Worm (Caenorhabditis elegans): Measurements from ENCODE around the gene C03B1.4.

C03B1.4 gene

DNA sequence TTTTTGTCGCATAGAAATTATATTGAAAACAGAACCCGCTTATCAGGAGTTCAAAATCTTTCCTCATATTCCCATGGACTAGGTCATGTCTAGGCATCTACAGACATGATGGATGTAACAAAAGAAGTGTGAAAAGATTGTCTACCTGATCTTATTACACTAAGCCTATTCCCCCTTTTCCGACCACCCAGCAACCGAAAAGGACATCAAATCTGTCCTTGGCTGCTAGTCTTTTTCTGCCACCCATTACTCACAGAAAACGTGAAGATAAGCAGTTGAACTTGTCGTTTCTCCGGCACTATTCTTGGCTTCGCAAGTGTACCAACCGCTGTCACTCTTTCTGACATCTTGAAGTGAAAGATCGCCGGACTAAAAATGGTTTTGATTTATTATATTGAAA is 18.6 kb downstream of the C03B1.4 start:
- TF ChIP-seq C38D4.7 (GFP tag; optimal IDR thresholded peaks at IDR 0.05) (no peak), ceh-2 (tag; optimal IDR thresholded peaks at IDR 0.05) (no peak), ceh-34 (tag; optimal IDR thresholded peaks at IDR 0.05) (no peak), gmeb-2 (tag; optimal IDR thresholded peaks at IDR 0.05) (no peak), pax-1 (tag; optimal IDR thresholded peaks at IDR 0.05) (no peak), ceh-31 (tag; optimal IDR thresholded peaks at IDR 0.05) (no peak), che-1 (tag; optimal IDR thresholded peaks at IDR 0.05) (no peak), syd-9 (tag; optimal IDR thresholded peaks at IDR 0.05) (no peak), unc-42 (tag; optimal IDR thresholded peaks at IDR 0.05) (no peak), nhr-11 (tag; optimal IDR thresholded peaks at IDR 0.05) (no peak), pat-9 (tag; optimal IDR thresholded peaks at IDR 0.05) (no peak), unc-55 (GFP tag; optimal IDR thresholded peaks at IDR 0.05) (no peak), npax-4 (tag; optimal IDR thresholded peaks at IDR 0.05) (no peak), ref-2 (tag; optimal IDR thresholded peaks at IDR 0.05) (no peak), hlh-15 (tag; optimal IDR thresholded peaks at IDR 0.05) (no peak)

DNA sequence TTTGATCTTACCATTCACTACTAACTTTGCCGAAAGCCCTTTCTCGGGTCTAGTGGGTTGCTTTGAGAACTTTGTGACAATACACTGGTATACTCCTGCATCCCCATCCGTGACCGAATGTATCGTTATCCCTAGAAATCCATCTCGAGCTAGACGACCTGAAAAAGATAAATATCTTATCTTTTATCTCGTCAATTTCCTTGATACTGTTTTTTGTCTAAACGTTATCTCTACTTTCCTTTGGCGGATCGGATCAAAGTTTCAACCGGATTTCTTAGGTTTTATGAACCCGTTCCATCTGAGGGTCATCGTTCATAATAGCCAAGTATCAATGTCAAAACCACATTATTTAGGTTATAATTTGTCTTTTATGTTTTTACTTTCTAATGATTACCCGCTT is 20.2 kb downstream of the C03B1.4 start:
- TF ChIP-seq ama-1 (optimal IDR thresholded peaks at IDR 0.05), result no peak
- no peak for TF ChIP-seq ceh-18 (tag; optimal IDR thresholded peaks at IDR 0.05)

DNA sequence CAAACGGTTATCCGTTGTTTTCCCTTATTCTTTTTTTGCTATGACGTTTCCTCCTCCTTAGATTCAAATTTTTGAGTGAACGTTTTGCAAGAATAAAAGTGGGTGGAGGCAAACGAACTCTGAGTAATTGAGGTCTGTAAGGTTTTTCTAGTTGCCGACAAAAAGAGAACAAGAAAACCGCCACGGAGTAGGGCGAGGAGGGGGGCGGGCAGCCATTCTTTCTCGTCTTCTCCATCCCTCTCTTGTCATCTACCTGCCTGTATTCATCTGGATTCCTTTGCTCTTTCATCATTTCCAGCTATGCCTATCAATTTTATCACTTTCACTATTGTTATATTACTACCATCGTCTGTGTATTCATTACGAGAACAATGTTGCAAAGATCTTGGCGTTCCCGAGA is 20.9 kb downstream of the C03B1.4 start, which contains the start of gene igdb-3:
TSS of gene igdb-3 (plus strand) at position 301 of the 400 bp plus-strand sequence.
- TF ChIP-seq lim-6 (tag; optimal IDR thresholded peaks at IDR 0.05) (no peak), madf-2 (tag; optimal IDR thresholded peaks at IDR 0.05) (no peak), pha-4 (tag; optimal IDR thresholded peaks at IDR 0.05) (no peak), T23F11.4 (GFP tag; optimal IDR thresholded peaks at IDR 0.05) (no peak)

DNA sequence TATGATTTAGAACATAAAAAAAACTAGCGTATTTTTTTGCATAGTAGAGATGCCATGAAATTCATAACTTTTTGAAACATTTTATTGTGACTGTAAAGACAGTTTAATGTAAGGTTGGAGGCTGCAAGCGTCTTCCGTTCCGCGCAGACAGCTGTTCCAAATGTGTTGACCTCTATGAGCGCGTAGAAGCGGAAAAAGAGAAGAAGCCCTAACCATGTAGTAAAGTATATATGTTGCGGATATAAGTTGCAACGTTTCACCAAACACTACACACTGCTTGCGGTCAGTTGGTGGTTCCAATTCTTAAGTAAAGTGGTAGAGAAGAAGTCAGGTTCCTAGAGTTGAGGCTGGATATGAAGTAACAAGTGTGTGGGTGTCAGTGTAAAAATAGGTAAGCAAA is 24.3 kb downstream of the C03B1.4 start:
- TF ChIP-seq ceh-24 (tag; optimal IDR thresholded peaks at IDR 0.05), result no peak
- TF ChIP-seq K09A11.1 (tag; optimal IDR thresholded peaks at IDR 0.05; ENCODE audit: insufficient read depth), result no peak

DNA sequence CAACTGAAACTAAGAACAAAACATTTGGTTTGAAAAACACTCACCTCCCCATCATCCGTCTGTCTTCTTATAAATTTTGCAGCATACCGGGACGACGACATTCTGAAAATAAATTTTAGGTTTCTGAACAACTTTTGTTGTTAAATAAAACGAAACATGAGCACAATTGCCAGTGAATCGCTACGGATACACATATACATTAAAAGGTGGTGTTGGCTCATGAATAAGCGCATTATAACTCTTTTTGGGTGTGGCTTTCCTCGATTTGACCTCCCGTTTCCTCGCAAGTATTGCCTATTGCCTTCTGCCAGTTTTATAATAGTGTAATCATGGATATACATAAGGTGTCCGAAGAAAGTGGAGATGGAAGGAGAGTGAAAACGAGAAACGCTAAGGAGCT is 27.2 kb downstream of the C03B1.4 start, which contains the start of gene igcm-2:
TSS of gene igcm-2 (minus strand) at position 101 of the 400 bp plus-strand sequence.
- no peak for TF ChIP-seq ama-1 (optimal IDR thresholded peaks at IDR 0.05)
- TF ChIP-seq ceh-18 (tag; optimal IDR thresholded peaks at IDR 0.05), result no peak
- TF ChIP-seq tbx-7 (tag; optimal IDR thresholded peaks at IDR 0.05), result no peak
- TF ChIP-seq ets-4 (tag; optimal IDR thresholded peaks at IDR 0.05), result no peak
- TF ChIP-seq pat-9 (tag; optimal IDR thresholded peaks at IDR 0.05), result no peak
- TF ChIP-seq K09A11.1 (tag; optimal IDR thresholded peaks at IDR 0.05; ENCODE audit: insufficient read depth), result no peak
- no peak for TF ChIP-seq hlh-13 (GFP tag; optimal IDR thresholded peaks at IDR 0.05)

DNA sequence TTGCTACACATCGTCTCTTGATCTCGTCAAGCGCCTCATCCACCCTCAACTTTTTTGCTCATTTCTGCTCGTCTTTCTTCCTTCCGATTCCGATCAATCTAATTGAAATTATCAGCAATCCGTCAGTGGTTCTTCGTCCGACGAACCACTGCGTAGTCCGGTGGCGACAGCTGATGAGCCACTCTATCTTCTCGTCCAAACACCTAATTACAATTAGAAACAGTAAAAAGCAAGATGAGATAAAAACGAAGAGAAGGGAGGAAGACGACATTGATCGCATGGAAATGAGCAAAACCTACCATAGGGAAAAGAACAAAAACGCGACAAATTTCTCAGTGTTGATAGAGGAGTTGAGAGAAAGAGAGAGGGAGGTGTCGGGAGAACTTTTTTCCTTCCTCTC is 35.2 kb downstream of the C03B1.4 start:
- TF ChIP-seq ceh-18 (tag; optimal IDR thresholded peaks at IDR 0.05) (peak; percentile 9), ceh-24 (tag; optimal IDR thresholded peaks at IDR 0.05) (no peak), ets-4 (tag; optimal IDR thresholded peaks at IDR 0.05) (no peak), rnt-1 (tag; optimal IDR thresholded peaks at IDR 0.05) (peak; percentile 29)

DNA sequence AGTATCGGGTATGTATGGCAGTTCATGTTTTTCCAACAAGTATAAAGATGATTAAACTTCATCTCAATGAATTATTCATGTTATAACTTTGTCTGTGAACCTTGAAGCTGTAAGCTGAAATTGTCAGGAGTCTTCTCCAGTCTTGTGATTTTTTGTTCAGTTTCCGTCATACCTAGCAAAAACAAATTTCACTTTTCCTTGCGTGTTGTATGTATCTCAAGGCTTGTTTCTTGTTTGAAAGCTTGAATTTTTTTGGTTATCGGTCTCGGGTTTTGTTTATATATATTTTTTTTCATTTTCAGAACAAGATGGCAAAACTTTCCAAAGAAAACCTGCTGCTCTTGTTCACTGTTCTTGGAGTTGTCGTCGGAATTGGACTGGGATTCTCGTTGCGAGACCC is 38.8 kb downstream of the C03B1.4 start, which contains the start of gene glt-4:
TSS of gene glt-4 (plus strand) at position 301 of the 400 bp plus-strand sequence.
- TF ChIP-seq T23F11.4 (GFP tag; optimal IDR thresholded peaks at IDR 0.05), result no peak
- TF ChIP-seq ceh-22 (tag; optimal IDR thresholded peaks at IDR 0.05), result no peak
- no peak for TF ChIP-seq hlh-30 (tag; optimal IDR thresholded peaks at IDR 0.05; ENCODE audit: insufficient read depth)
- no peak for TF ChIP-seq odd-2 (tag; optimal IDR thresholded peaks at IDR 0.05)
- TF ChIP-seq eyg-1 (tag; optimal IDR thresholded peaks at IDR 0.05), result no peak
- no peak for TF ChIP-seq Y22D7AL.16 (tag; optimal IDR thresholded peaks at IDR 0.05)
- TF ChIP-seq sox-2 (GFP tag; IDR thresholded peaks at IDR 0.05), result no peak
- no peak for TF ChIP-seq ceh-19 (GFP tag; optimal IDR thresholded peaks at IDR 0.05)
- TF ChIP-seq ttx-3 (tag; optimal IDR thresholded peaks at IDR 0.05), result no peak
- no peak for TF ChIP-seq hlh-6 (tag; optimal IDR thresholded peaks at IDR 0.05)
- no peak for TF ChIP-seq ceh-6 (GFP tag; optimal IDR thresholded peaks at IDR 0.05)
- TF ChIP-seq ceh-9 (tag; optimal IDR thresholded peaks at IDR 0.05), result no peak
- TF ChIP-seq ceh-2 (tag; optimal IDR thresholded peaks at IDR 0.05), result no peak
